Worm (Caenorhabditis elegans) whole organism, late embryonic: ENCODE results near the gene pho-1.

Source experiments
- C08G9.2 ChIP-seq: sonication (generic microtip); optimal IDR thresholded peaks from 2 replicates; lab custom pipeline; 2016; ENCODE audit warnings: mild to moderate bottlenecking, missing genetic modification characterization, moderate library complexity, missing compliant biosample characterization
- F13H6.1 ChIP-seq: sonication (generic microtip); optimal IDR thresholded peaks from 2 replicates; lab custom pipeline; 2016; ENCODE audit warnings: missing genetic modification characterization, missing compliant biosample characterization
- K02D7.2 ChIP-seq: sonication (generic microtip); optimal IDR thresholded peaks from 2 replicates; lab custom pipeline; 2017; ENCODE audit warnings: mild to moderate bottlenecking, missing genetic modification characterization, missing compliant biosample characterization
- T23F11.4 ChIP-seq: fragments of 200-800 bp; sonication (Bioruptor generic); optimal IDR thresholded peaks from 2 replicates; lab custom pipeline; 2018; ENCODE audit warnings: mild to moderate bottlenecking, missing genetic modification characterization, missing compliant biosample characterization
- ahr-1 ChIP-seq: sonication (generic microtip); optimal IDR thresholded peaks from 2 replicates; lab custom pipeline; 2016; ENCODE audit warnings: missing genetic modification characterization, missing compliant biosample characterization
- ceh-14 ChIP-seq: sonication (generic microtip); optimal IDR thresholded peaks from 2 replicates; lab custom pipeline; 2016; ENCODE audit warnings: missing genotype, missing genetic modification characterization, missing compliant biosample characterization
- ceh-18 ChIP-seq: sonication (generic microtip); optimal IDR thresholded peaks from 2 replicates; lab custom pipeline; 2016; ENCODE audit warnings: missing genetic modification characterization, missing compliant biosample characterization
- ceh-19 ChIP-seq: fragments of 200-800 bp; sonication (Bioruptor generic); optimal IDR thresholded peaks from 2 replicates; lab custom pipeline; 2018; ENCODE audit warnings: mild to moderate bottlenecking, missing genetic modification characterization, missing compliant biosample characterization
- ceh-2 ChIP-seq: sonication (generic microtip); optimal IDR thresholded peaks from 2 replicates; lab custom pipeline; 2016; ENCODE audit warnings: missing genotype, missing genetic modification characterization, missing compliant biosample characterization
- ceh-31 ChIP-seq: sonication (generic microtip); optimal IDR thresholded peaks from 2 replicates; lab custom pipeline; 2016; ENCODE audit warnings: missing genetic modification characterization, missing compliant biosample characterization
- ceh-45 ChIP-seq: fragments of 200-800 bp; sonication (Bioruptor generic); IDR thresholded peaks from 2 replicates; pipeline ENCODE4 v1.3.6; 2022; ENCODE audit warnings: missing genetic modification reagents, missing genetic modification characterization, missing compliant biosample characterization
- ceh-6 ChIP-seq: fragments of 200-800 bp; sonication (Bioruptor generic); optimal IDR thresholded peaks from 2 replicates; lab custom pipeline; 2018; ENCODE audit warnings: mild to moderate bottlenecking, missing genetic modification characterization, missing compliant biosample characterization
- elt-2 ChIP-seq: sonication (generic microtip); optimal IDR thresholded peaks from 2 replicates; lab custom pipeline; 2016; ENCODE audit warnings: missing genetic modification reagents, missing genetic modification characterization, missing compliant biosample characterization
- elt-4 ChIP-seq: sonication (generic microtip); optimal IDR thresholded peaks from 2 replicates; lab custom pipeline; 2016; ENCODE audit warnings: missing genetic modification characterization, missing compliant biosample characterization
- ets-4 ChIP-seq: sonication (generic microtip); optimal IDR thresholded peaks from 2 replicates; lab custom pipeline; 2016; ENCODE audit warnings: missing genetic modification characterization, missing compliant biosample characterization
- eyg-1 ChIP-seq: sonication (generic microtip); optimal IDR thresholded peaks from 2 replicates; lab custom pipeline; 2016; ENCODE audit warnings: missing genotype, missing genetic modification characterization, missing compliant biosample characterization
- gmeb-2 ChIP-seq: sonication (generic microtip); optimal IDR thresholded peaks from 2 replicates; lab custom pipeline; 2016; ENCODE audit warnings: missing genetic modification characterization, inconsistent platforms, missing compliant biosample characterization
- hlh-15 ChIP-seq: sonication (generic microtip); optimal IDR thresholded peaks from 2 replicates; lab custom pipeline; 2016; ENCODE audit warnings: missing genetic modification characterization, missing compliant biosample characterization
- hlh-30 ChIP-seq: sonication (generic microtip); optimal IDR thresholded peaks from 2 replicates; lab custom pipeline; 2017; ENCODE audit warnings: antibody characterized with exemption, missing genetic modification characterization, missing compliant biosample characterization; ENCODE audit not compliant: insufficient read depth
- hlh-6 ChIP-seq: sonication (generic microtip); optimal IDR thresholded peaks from 2 replicates; lab custom pipeline; 2016; ENCODE audit warnings: missing genotype, missing genetic modification characterization, missing compliant biosample characterization
- lim-6 ChIP-seq: sonication (generic microtip); optimal IDR thresholded peaks from 2 replicates; lab custom pipeline; 2016; ENCODE audit warnings: missing genetic modification characterization, missing compliant biosample characterization
- lin-11 ChIP-seq: fragments of 200-800 bp; sonication (Bioruptor generic); optimal IDR thresholded peaks from 2 replicates; lab custom pipeline; 2018; ENCODE audit warnings: mild to moderate bottlenecking, missing genetic modification characterization, missing compliant biosample characterization
- madf-2 ChIP-seq: sonication (generic microtip); optimal IDR thresholded peaks from 2 replicates; lab custom pipeline; 2017; ENCODE audit warnings: missing genetic modification characterization, missing compliant biosample characterization
- nfya-1 ChIP-seq: sonication (generic microtip); optimal IDR thresholded peaks from 2 replicates; lab custom pipeline; 2017; ENCODE audit warnings: missing genetic modification characterization, mild to moderate bottlenecking, missing compliant biosample characterization, antibody characterized with exemption, moderate library complexity
- npax-4 ChIP-seq: sonication (generic microtip); optimal IDR thresholded peaks from 2 replicates; lab custom pipeline; 2016; ENCODE audit warnings: missing genetic modification characterization, missing compliant biosample characterization
- odd-2 ChIP-seq: sonication (generic microtip); optimal IDR thresholded peaks from 2 replicates; lab custom pipeline; 2017; ENCODE audit warnings: antibody characterized with exemption, mild to moderate bottlenecking, missing genetic modification characterization, missing compliant biosample characterization
- pag-3 ChIP-seq: sonication (generic microtip); optimal IDR thresholded peaks from 2 replicates; lab custom pipeline; 2016; ENCODE audit warnings: missing compliant biosample characterization, missing genetic modification characterization, borderline replicate concordance
- pat-9 ChIP-seq: fragments of 200-800 bp; sonication (Bioruptor generic); optimal IDR thresholded peaks from 2 replicates; lab custom pipeline; 2018; ENCODE audit warnings: mild to moderate bottlenecking, missing genetic modification characterization, moderate library complexity, missing compliant biosample characterization
- pha-2 ChIP-seq: sonication (generic microtip); optimal IDR thresholded peaks from 2 replicates; lab custom pipeline; 2017; ENCODE audit warnings: mild to moderate bottlenecking, missing genetic modification characterization, missing compliant biosample characterization
- pha-4 ChIP-seq: fragments of 150-350 bp; optimal IDR thresholded peaks from 2 replicates; lab custom pipeline; 2018; ENCODE audit warnings: missing biosample characterization, missing genetic modification reagents, missing genetic modification characterization
- pqm-1 ChIP-seq: sonication (generic microtip); optimal IDR thresholded peaks from 2 replicates; lab custom pipeline; 2016; ENCODE audit warnings: missing genetic modification characterization, missing compliant biosample characterization
- pros-1 ChIP-seq: fragments of 150-350 bp; optimal IDR thresholded peaks from 2 replicates; lab custom pipeline; 2014; ENCODE audit warnings: missing biosample characterization, missing genetic modification reagents, missing genetic modification characterization
- sdc-2 ChIP-seq: sonication (generic microtip); optimal IDR thresholded peaks from 2 replicates; lab custom pipeline; 2016; ENCODE audit warnings: missing genotype, missing genetic modification characterization, missing compliant biosample characterization
- sox-2 ChIP-seq: fragments of 200-800 bp; sonication (Bioruptor generic); IDR thresholded peaks from 2 replicates; pipeline ENCODE4 v1.3.6; 2022; ENCODE audit warnings: missing genetic modification reagents, missing genetic modification characterization, missing compliant biosample characterization
- ttx-3 ChIP-seq: sonication (generic microtip); optimal IDR thresholded peaks from 2 replicates; lab custom pipeline; 2016; ENCODE audit warnings: missing genetic modification reagents, missing genetic modification characterization, missing compliant biosample characterization
- unc-42 ChIP-seq: sonication (generic microtip); optimal IDR thresholded peaks from 2 replicates; lab custom pipeline; 2016; ENCODE audit warnings: missing genotype, missing genetic modification characterization, missing compliant biosample characterization

The pho-1 gene

ce11 chrII:5199497-5199896, 36.1 kb downstream of the pho-1 start, which contains the start of gene msp-50:
msp-50 (plus strand) TSS chrII:5199797.
- no peak for TF ChIP-seq hlh-15 (tag; lab: Kevin White, UChicago)
- TF ChIP-seq hlh-30 (tag; lab: Kevin White, UChicago) = no peak
- no peak for TF ChIP-seq elt-2 (tag; lab: Kevin White, UChicago)
- TF ChIP-seq ceh-45 (GFP tag; lab: Robert Waterston, UW) = no peak
- no peak for TF ChIP-seq eyg-1 (tag; lab: Kevin White, UChicago)
- no peak for TF ChIP-seq ceh-31 (tag; lab: Kevin White, UChicago)
- TF ChIP-seq unc-42 = no peak
- no peak for TF ChIP-seq sox-2 (GFP tag; lab: Robert Waterston, UW)
- TF ChIP-seq pag-3 (tag; lab: Kevin White, UChicago) = no peak
- TF ChIP-seq hlh-6 = no peak
- no peak for TF ChIP-seq sdc-2 (tag; lab: Kevin White, UChicago)

ce11 chrII:5195504-5195903, 40.1 kb downstream of the pho-1 start, which contains the start of gene C34F11.5:
C34F11.5 (plus strand) TSS chrII:5195804.
- TF ChIP-seq pqm-1 (tag; lab: Kevin White, UChicago) = no peak
- no peak for TF ChIP-seq npax-4
- TF ChIP-seq ttx-3 = no peak
- no peak for TF ChIP-seq nfya-1 (tag; lab: Kevin White, UChicago)
- no peak for TF ChIP-seq ets-4 (tag; lab: Kevin White, UChicago)
- TF ChIP-seq ceh-14 (tag; lab: Kevin White, UChicago) = no peak
- no peak for TF ChIP-seq ceh-18
- no peak for TF ChIP-seq elt-4 (tag; lab: Kevin White, UChicago)
- no peak for TF ChIP-seq pha-2 (tag; lab: Kevin White, UChicago)
- TF ChIP-seq hlh-15 (tag; lab: Kevin White, UChicago) = no peak
- TF ChIP-seq lin-11 (tag; lab: Kevin White, UChicago) = no peak
- no peak for TF ChIP-seq ahr-1 (tag; lab: Kevin White, UChicago)
- TF ChIP-seq sdc-2 (tag; lab: Kevin White, UChicago) = no peak
- no peak for TF ChIP-seq C08G9.2 (tag; lab: Kevin White, UChicago)
- TF ChIP-seq madf-2 (tag; lab: Kevin White, UChicago) = no peak
- TF ChIP-seq unc-42 = no peak
- TF ChIP-seq F13H6.1 (tag; lab: Kevin White, UChicago) = no peak
- TF ChIP-seq T23F11.4 (GFP tag; lab: Kevin White, UChicago) = no peak
- TF ChIP-seq ceh-6 (GFP tag; lab: Kevin White, UChicago) = no peak

ce11 chrII:5194066-5194465, 41.6 kb downstream of the pho-1 start, which contains the start of gene msp-49:
msp-49 (plus strand) TSS chrII:5194366.
- TF ChIP-seq pros-1 (no peak), lim-6 (tag; lab: Kevin White, UChicago) (no peak), pha-4 (tag; lab: Kevin White, UChicago) (no peak), K02D7.2 (tag; lab: Kevin White, UChicago) (no peak), pat-9 (tag; lab: Kevin White, UChicago) (no peak), ceh-2 (no peak), odd-2 (tag; lab: Kevin White, UChicago) (no peak), ceh-19 (no peak), gmeb-2 (tag; lab: Kevin White, UChicago) (no peak)

ce11 chrII:5191766-5192165, 43.9 kb downstream of the pho-1 start:
- TF ChIP-seq npax-4 (no peak), ceh-19 (no peak), elt-2 (tag; lab: Kevin White, UChicago) (peak; percentile 71), hlh-6 (no peak)
